Fruit fly (Drosophila melanogaster): ENCODE measurements around the gene Svil.

Gene Svil

dm6 chr3L:2481470-2481869 lies 104.0 kb downstream of the Svil start (continued):
- peak; percentile 20 for TF ChIP-seq spab (GFP tag; optimal IDR thresholded peaks at IDR 0.05)
- peak; percentile 12 for TF ChIP-seq CG34406 (GFP tag; optimal IDR thresholded peaks at IDR 0.05)
- TF ChIP-seq CG6276 (GFP tag; optimal IDR thresholded peaks at IDR 0.05): peak; percentile 6
- peak; percentile 65 for TF ChIP-seq CG3919 (GFP tag; optimal IDR thresholded peaks at IDR 0.05)
- peak in 1 of 2 experiments; percentile 34 for TF ChIP-seq ss (GFP tag; optimal IDR thresholded peaks at IDR 0.05)
- peak; percentile 44 for TF ChIP-seq achi (GFP tag; optimal IDR thresholded peaks at IDR 0.05)
- peak; percentile 37; the same call in 1 of the 2 replicates for TF ChIP-seq Gug (GFP tag; IDR thresholded peaks at IDR 0.05)
- peak; percentile 70 for TF ChIP-seq eg (GFP tag; IDR thresholded peaks at IDR 0.05)
- peak; percentile 18 for TF ChIP-seq CG6792 (GFP tag; optimal IDR thresholded peaks at IDR 0.05)
- TF ChIP-seq CG10669 (GFP tag; optimal IDR thresholded peaks at IDR 0.05): peak; percentile 50
- no peak for TF ChIP-seq dac (GFP tag; optimal IDR thresholded peaks at IDR 0.05)
- peak; percentile 24 for TF ChIP-seq Met (GFP tag; optimal IDR thresholded peaks at IDR 0.05)
- peak; percentile 42 for TF ChIP-seq Ets96B (tag; optimal IDR thresholded peaks at IDR 0.05)
- peak; percentile 54 for TF ChIP-seq Lpt (GFP tag; optimal IDR thresholded peaks at IDR 0.05)
- TF ChIP-seq pdm3 (GFP tag; optimal IDR thresholded peaks at IDR 0.05): peak; percentile 54
- peak; percentile 84 for TF ChIP-seq Eip78C (GFP tag)
- no peak for TF ChIP-seq CG6854 (GFP tag; optimal IDR thresholded peaks at IDR 0.05)
- TF ChIP-seq svp (GFP tag): peak; percentile 69
- peak; percentile 5 for TF ChIP-seq lz (GFP tag; optimal IDR thresholded peaks at IDR 0.05)
- TF ChIP-seq Sox102F (GFP tag; optimal IDR thresholded peaks at IDR 0.05): no peak
- peak; percentile 20 for TF ChIP-seq Hr39 (GFP tag; optimal IDR thresholded peaks at IDR 0.05)
- no peak for TF ChIP-seq CG16779 (tag; optimal IDR thresholded peaks at IDR 0.05)
- TF ChIP-seq cyc (GFP tag; optimal IDR thresholded peaks at IDR 0.05): peak; percentile 23
- TF ChIP-seq CG8319 (GFP tag; optimal IDR thresholded peaks at IDR 0.05): peak; percentile 8
- peak; percentile 45 for TF ChIP-seq topi (GFP tag; optimal IDR thresholded peaks at IDR 0.05)
- peak; percentile 78 for TF ChIP-seq CG15336 (GFP tag; IDR thresholded peaks at IDR 0.05)
- TF ChIP-seq CG3032 (tag; optimal IDR thresholded peaks at IDR 0.05): no peak
- peak; percentile 54 for TF ChIP-seq net (GFP tag; optimal IDR thresholded peaks at IDR 0.05)
- TF ChIP-seq Ets21C (GFP tag; optimal IDR thresholded peaks at IDR 0.05): no peak
- peak; percentile 30 for TF ChIP-seq CG11902 (GFP tag; optimal IDR thresholded peaks at IDR 0.05)
- no peak for TF ChIP-seq Eip75B (GFP tag; optimal IDR thresholded peaks at IDR 0.05)
- TF ChIP-seq CG6808 (GFP tag; optimal IDR thresholded peaks at IDR 0.05): no peak
- TF ChIP-seq dsx (GFP tag; optimal IDR thresholded peaks at IDR 0.05; ENCODE audit: poor library complexity, severe bottlenecking): no peak

DNA sequence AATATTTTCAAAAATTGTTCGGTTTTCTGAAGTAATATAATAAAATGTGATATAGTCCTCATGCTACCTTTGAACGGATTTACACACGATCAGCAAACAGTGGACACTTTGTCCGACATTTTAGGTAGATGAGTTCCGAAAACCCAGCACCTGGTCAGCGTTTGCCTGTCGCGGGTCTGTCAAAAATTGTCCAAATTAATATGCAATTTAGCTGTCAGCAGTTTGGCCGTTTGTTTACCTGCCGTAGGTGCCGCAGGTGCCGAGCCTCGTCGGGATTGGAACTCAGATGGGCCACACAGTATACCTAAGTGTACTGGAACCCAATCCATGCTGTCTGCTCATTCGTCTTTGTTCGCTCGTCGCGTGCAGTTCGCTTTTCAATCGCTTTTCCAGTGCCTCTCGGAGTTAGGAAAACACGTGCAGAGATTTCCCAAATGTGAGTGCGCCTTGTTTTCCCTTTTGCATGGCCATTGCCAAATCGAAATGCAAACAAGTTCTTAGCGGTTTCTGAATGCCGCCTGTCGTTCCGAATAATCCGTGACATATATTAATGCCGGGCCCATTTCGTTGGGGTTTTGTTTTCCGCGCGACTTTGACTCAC lies 105.6 kb downstream of the Svil start:
- TF ChIP-seq CG7368 (GFP tag; optimal IDR thresholded peaks at IDR 0.05): no peak
- no peak for TF ChIP-seq eg (GFP tag; IDR thresholded peaks at IDR 0.05)
- TF ChIP-seq esn (GFP tag; optimal IDR thresholded peaks at IDR 0.05): no peak
- TF ChIP-seq CG9139 (GFP tag; optimal IDR thresholded peaks at IDR 0.05): no peak
- no peak for TF ChIP-seq ss (GFP tag; optimal IDR thresholded peaks at IDR 0.05)
- no peak for TF ChIP-seq CG31627 (GFP tag; optimal IDR thresholded peaks at IDR 0.05)
- no peak for TF ChIP-seq Blimp-1 (GFP tag; optimal IDR thresholded peaks at IDR 0.05)
- TF ChIP-seq CG8319 (GFP tag; optimal IDR thresholded peaks at IDR 0.05): no peak
- no peak for TF ChIP-seq CG11762 (GFP tag; optimal IDR thresholded peaks at IDR 0.05; ENCODE audit: insufficient read depth)
